Fruit fly (Drosophila melanogaster): ENCODE measurements around the gene CG10347.

CG10347 gene

DNA sequence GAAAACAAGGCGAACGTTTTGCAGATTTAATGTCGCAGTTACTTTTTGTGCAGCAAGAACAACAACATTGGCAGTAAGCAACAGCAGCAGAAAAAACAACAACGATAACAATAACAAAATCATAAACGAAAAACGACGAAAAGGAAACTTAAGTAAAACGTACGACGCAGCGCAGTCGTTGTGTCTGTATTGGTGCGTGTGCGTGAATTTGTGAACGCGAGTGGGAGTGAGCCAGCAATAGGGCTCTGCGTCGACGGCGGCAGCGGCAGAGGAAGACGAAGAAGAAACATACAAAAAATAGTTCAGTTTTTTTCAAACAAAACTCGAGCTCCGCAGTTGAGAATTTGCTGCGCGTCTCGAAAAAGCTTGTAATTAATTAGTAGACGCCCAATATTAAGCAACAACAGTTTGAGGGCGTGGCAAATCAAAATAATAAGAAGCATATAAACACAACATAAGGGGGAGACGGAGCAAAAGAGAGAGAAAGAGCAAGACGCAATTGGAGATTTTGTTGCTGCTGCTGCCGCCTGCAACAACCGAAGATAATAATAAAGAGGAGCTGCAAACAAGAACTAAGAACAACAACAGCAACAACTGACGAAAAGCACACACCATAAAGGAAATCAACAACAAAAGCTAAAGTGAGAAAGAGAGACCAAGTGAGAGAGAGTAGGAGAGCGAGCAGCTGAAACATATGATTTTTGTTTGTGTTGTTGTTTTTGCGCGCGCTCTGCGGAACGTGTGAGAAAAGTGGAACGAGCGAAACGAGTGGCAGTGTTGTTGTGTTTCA is 37.4 kb downstream of the CG10347 start:
- peak; percentile 48; the same call in 1 of the 3 replicates for TF ChIP-seq fd96Ca (GFP tag; IDR thresholded peaks at IDR 0.05)
- no peak for TF ChIP-seq Pif1A (GFP tag; optimal IDR thresholded peaks at IDR 0.05)
- TF ChIP-seq CG32121 (GFP tag; IDR thresholded peaks at IDR 0.05) = no peak
- no peak for TF ChIP-seq Snoo (tag; optimal IDR thresholded peaks at IDR 0.05)
- peak; percentile 22; the same call in 1 of the 2 replicates for TF ChIP-seq Ets98B (GFP tag; IDR thresholded peaks at IDR 0.05)
- TF ChIP-seq gl (tag; optimal IDR thresholded peaks at IDR 0.05) = peak; percentile 19
- TF ChIP-seq CG13204 (GFP tag; optimal IDR thresholded peaks at IDR 0.05) = peak; percentile 22
- 0 out of 2 replicates have a peak, but pooled peaks have one; percentile 6 for TF ChIP-seq CG12605 (GFP tag; IDR thresholded peaks at IDR 0.05)

DNA sequence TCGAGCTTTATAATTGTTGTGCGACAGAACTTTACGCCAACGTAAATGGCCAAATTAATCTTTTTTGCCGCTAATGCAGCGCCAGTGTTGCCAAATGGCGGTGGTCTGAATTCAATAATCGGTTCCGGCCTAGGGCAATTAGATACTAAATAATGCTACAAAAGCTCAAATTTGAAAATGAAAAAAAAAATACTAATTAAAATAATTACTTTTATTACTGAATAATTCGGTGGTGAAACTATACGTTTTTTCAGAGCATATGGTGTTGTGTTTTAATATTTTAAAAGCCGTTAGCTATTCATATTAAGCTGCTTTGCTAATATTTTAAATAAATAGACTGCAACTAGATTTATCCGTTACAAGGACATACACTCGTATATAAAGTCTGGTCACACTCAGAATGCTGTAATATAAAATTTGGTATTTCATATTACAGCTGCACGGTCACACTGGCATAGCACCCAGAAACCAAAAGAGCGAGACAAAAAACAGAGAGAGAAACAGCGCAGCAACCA is 38.2 kb downstream of the CG10347 start, which contains the start of the genes CG1578 and rudhira:
CG1578 (minus strand) TSS at position 118 of the 515 bp plus-strand sequence.
rudhira (plus strand) TSS at position 465 of the 515 bp plus-strand sequence.
- TF ChIP-seq CG15710 (tag; optimal IDR thresholded peaks at IDR 0.05) = no peak
- TF ChIP-seq Snoo (tag; optimal IDR thresholded peaks at IDR 0.05) = no peak
- TF ChIP-seq rn (GFP tag; IDR thresholded peaks at IDR 0.05) = no peak
- TF ChIP-seq CG9948 (tag; optimal IDR thresholded peaks at IDR 0.05) = no peak
- no peak for TF ChIP-seq CG14655 (GFP tag; optimal IDR thresholded peaks at IDR 0.05)
- TF ChIP-seq Ets98B (GFP tag; IDR thresholded peaks at IDR 0.05) = no peak
- no peak for TF ChIP-seq CG32121 (GFP tag; IDR thresholded peaks at IDR 0.05)

DNA sequence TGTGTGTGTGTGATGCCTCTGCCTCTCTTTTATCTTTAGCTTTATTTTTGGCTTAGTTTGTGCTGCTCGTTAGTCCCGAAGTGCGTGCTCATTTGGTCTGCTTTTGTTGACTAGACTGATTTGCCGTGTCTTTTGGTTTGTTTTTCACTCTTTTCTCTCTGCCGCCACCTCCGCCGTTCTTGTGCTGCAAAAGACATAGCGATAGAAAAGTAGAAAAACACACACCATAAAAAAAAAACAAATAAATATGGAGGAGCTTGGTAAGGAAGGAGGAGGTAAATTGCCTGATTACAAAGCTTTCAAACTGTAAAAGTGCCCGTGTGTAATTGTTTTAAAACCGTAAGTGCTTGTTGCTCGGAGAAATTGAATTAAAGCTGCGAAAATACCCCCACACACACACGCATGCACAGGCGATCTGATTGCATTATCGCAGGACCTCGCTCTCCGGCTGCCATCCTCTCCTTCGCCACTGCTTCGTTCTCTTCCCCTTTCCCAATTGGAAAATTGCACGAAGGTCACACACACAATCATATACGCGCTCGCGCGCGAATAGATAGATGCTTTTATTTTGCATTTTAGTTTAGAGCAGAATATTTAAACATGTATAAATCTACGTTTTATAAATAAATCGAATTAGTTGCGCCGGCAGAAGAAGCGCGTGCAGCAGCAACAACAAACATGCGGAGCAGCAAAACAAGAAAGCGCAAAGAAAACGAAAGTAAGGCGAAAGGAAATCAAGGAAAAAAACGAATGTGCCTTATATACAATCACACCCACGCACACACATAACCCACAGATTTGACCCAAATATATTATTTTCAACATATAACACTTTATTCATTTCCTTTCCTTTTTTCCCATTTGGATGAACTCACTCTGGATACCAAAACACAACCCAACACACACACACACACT is 39.1 kb downstream of the CG10347 start:
- peak; percentile 1 for TF ChIP-seq CG14655 (GFP tag; optimal IDR thresholded peaks at IDR 0.05)
- no peak for TF ChIP-seq rn (GFP tag; IDR thresholded peaks at IDR 0.05)
- TF ChIP-seq CG4496 (GFP tag; IDR thresholded peaks at IDR 0.05) = peak; percentile 33; the same call in 1 of the 3 replicates
- no peak for TF ChIP-seq CG9948 (tag; optimal IDR thresholded peaks at IDR 0.05)

DNA sequence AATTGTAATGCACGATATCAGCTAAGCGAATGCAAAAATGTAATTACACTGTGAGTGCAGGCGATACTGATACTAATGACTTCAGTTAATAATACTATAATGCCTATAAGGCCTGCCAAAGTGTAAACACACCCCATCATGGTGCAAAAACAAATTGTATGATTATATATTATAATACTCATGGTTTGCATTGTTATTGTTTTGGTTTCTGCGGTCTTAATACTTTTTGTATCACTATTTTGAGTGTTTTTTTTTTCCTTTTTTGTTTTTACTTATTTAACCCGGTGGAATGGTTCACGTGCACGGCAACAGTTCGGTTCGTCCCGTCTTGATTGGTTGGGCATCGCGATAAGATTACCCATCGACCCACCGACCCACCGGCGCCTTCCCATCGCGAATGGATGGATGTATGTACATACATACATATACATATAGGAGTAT is 41.0 kb downstream of the CG10347 start:
- no peak for TF ChIP-seq CG12605 (GFP tag; IDR thresholded peaks at IDR 0.05)
- TF ChIP-seq CG8301 (tag; optimal IDR thresholded peaks at IDR 0.05) = no peak
- TF ChIP-seq rn (GFP tag; IDR thresholded peaks at IDR 0.05) = no peak
- TF ChIP-seq Pif1A (GFP tag; optimal IDR thresholded peaks at IDR 0.05) = no peak
- TF ChIP-seq CG10348 (GFP tag; IDR thresholded peaks at IDR 0.05) = no peak
- peak; percentile 26 for TF ChIP-seq EcR (GFP tag; optimal IDR thresholded peaks at IDR 0.05)
- no peak for TF ChIP-seq CG13204 (GFP tag; optimal IDR thresholded peaks at IDR 0.05)
- TF ChIP-seq CG15710 (tag; optimal IDR thresholded peaks at IDR 0.05) = no peak
- TF ChIP-seq CG4496 (GFP tag; IDR thresholded peaks at IDR 0.05) = no peak

DNA sequence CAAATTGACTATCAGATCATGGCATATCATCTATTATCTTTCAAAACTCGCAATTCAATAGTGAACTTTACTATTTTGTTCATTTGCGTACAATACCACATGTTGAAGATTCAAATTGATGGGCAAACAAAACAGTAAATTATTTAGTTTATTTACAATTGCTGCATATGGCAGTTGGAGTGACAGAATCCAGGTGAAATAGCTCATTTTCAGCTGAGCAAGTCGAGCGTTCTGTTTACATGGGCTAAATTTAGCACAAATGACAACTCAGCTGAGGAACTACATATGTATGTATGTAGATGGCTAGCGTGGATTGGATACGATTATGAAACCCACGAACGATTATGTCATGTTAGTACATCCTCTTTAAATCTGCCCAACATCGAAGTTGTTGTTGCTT is 41.9 kb downstream of the CG10347 start:
- TF ChIP-seq CG15710 (tag; optimal IDR thresholded peaks at IDR 0.05) = no peak
- TF ChIP-seq CG32121 (GFP tag; IDR thresholded peaks at IDR 0.05) = no peak
- no peak for TF ChIP-seq gl (tag; optimal IDR thresholded peaks at IDR 0.05)
- TF ChIP-seq Pif1A (GFP tag; optimal IDR thresholded peaks at IDR 0.05) = no peak
- TF ChIP-seq CG34367 (tag; optimal IDR thresholded peaks at IDR 0.05) = no peak
- TF ChIP-seq CG8159 (tag; optimal IDR thresholded peaks at IDR 0.05) = no peak
- no peak for TF ChIP-seq Pif1B (GFP tag; optimal IDR thresholded peaks at IDR 0.05)
- no peak for TF ChIP-seq CG17806 (tag; optimal IDR thresholded peaks at IDR 0.05)
- no peak for TF ChIP-seq rn (GFP tag; IDR thresholded peaks at IDR 0.05)
- TF ChIP-seq CG12605 (GFP tag; IDR thresholded peaks at IDR 0.05) = no peak
- no peak for TF ChIP-seq CG10348 (GFP tag; IDR thresholded peaks at IDR 0.05)
- no peak for TF ChIP-seq CG9948 (tag; optimal IDR thresholded peaks at IDR 0.05)
- no peak for TF ChIP-seq fd96Ca (GFP tag; IDR thresholded peaks at IDR 0.05)
- no peak for TF ChIP-seq EcR (GFP tag; optimal IDR thresholded peaks at IDR 0.05)
- no peak for TF ChIP-seq CG13204 (GFP tag; optimal IDR thresholded peaks at IDR 0.05)
- no peak for TF ChIP-seq D1 (tag; optimal IDR thresholded peaks at IDR 0.05)
